Worm (Caenorhabditis elegans) whole organism, L2 larva: ENCODE data around the gene C23G10.5.

Source experiments
- ZK546.5 ChIP-seq: sonication (generic microtip); optimal IDR thresholded peaks from 2 replicates; lab custom pipeline; 2017; ENCODE audit warnings: missing biosample characterization, missing genetic modification characterization
- egl-27 ChIP-seq: sonication (generic microtip); optimal IDR thresholded peaks from 3 replicates; lab custom pipeline; 2017; ENCODE audit warnings: missing biosample characterization, missing genetic modification reagents, missing genetic modification characterization
- fos-1 ChIP-seq: fragments of 150-350 bp; optimal IDR thresholded peaks from 2 replicates; lab custom pipeline; 2014; ENCODE audit warnings: missing biosample characterization, missing genetic modification characterization
- nhr-12 ChIP-seq: fragments of 150-350 bp; optimal IDR thresholded peaks from 2 replicates; lab custom pipeline; 2014; ENCODE audit warnings: missing biosample characterization, missing genetic modification characterization
- ztf-11 ChIP-seq: sonication (generic microtip); optimal IDR thresholded peaks from 2 replicates; lab custom pipeline; 2017; ENCODE audit warnings: missing biosample characterization, missing genetic modification characterization

- TF ChIP-seq ZK546.5 (tag; lab: Kevin White, UChicago), result no peak
- TF ChIP-seq fos-1 (tag; lab: Kevin White, UChicago), result no peak
- no peak for TF ChIP-seq nhr-12
- no peak for TF ChIP-seq egl-27
- TF ChIP-seq ztf-11 (tag; lab: Kevin White, UChicago), result no peak
These were observed 7.8 kb upstream of the C23G10.5 start, which contains the start of gene nas-28 for ce11 chrIII:6183118-6183517.
